Worm (Caenorhabditis elegans) whole organism, young adult: ENCODE results near the gene dyf-4.

Experiments used
- B0019.2 ChIP-seq: fragments of 200-800 bp; sonication (Bioruptor generic); conservative IDR thresholded peaks from 2 replicates; pipeline ENCODE4 v1.3.6; 2022; ENCODE audit warnings: missing genetic modification reagents, missing genetic modification characterization, missing compliant biosample characterization
- B0035.1 ChIP-seq: sonication (generic microtip); optimal IDR thresholded peaks from 2 replicates; lab custom pipeline; 2016; ENCODE audit warnings: missing genetic modification characterization, mild to moderate bottlenecking, missing compliant biosample characterization, missing genotype, missing genetic modification reagents
- C06A6.2 ChIP-seq: fragments of 200-800 bp; sonication (Bioruptor generic); conservative IDR thresholded peaks from 2 replicates; pipeline ENCODE4 v1.3.6; 2022; ENCODE audit warnings: missing genetic modification characterization, missing compliant biosample characterization
- C17E4.6 ChIP-seq: fragments of 200-800 bp; sonication (Bioruptor generic); IDR thresholded peaks from 2 replicates; pipeline ENCODE4 v1.3.6; 2022; ENCODE audit warnings: missing genetic modification reagents, missing genetic modification characterization, missing compliant biosample characterization
- D2030.7 ChIP-seq: fragments of 200-800 bp; sonication (Bioruptor generic); IDR thresholded peaks from 2 replicates; pipeline ENCODE4 v1.3.6; 2022; ENCODE audit warnings: missing genetic modification reagents, missing genetic modification characterization, missing compliant biosample characterization
- F23B12.7 ChIP-seq: sonication (generic microtip); optimal IDR thresholded peaks from 2 replicates; lab custom pipeline; 2017; ENCODE audit warnings: missing genetic modification characterization, mild to moderate bottlenecking, missing compliant biosample characterization, antibody characterized with exemption, moderate library complexity; ENCODE audit not compliant: insufficient read depth
- F37B4.10 ChIP-seq: fragments of 200-800 bp; sonication (Bioruptor generic); IDR thresholded peaks from 2 replicates; pipeline ENCODE4 v1.3.6; 2022; ENCODE audit warnings: missing genetic modification characterization, missing compliant biosample characterization
- F39B2.1 ChIP-seq: fragments of 200-800 bp; sonication (Bioruptor generic); IDR thresholded peaks from 2 replicates; pipeline ENCODE4 v1.3.6; 2022; ENCODE audit warnings: missing genetic modification reagents, missing genetic modification characterization, missing compliant biosample characterization
- F49E8.2 ChIP-seq: sonication (generic microtip); optimal IDR thresholded peaks from 3 replicates; lab custom pipeline; 2017; ENCODE audit warnings: missing genetic modification characterization, mild to moderate bottlenecking, missing compliant biosample characterization, antibody characterized with exemption, moderate library complexity; ENCODE audit not compliant: insufficient read depth
- F57A8.1 ChIP-seq: fragments of 200-800 bp; sonication (Bioruptor generic); optimal IDR thresholded peaks from 2 replicates; lab custom pipeline; 2018; ENCODE audit warnings: mild to moderate bottlenecking, missing genetic modification characterization, moderate library complexity, missing compliant biosample characterization
- T26A5.8 ChIP-seq: sonication (generic microtip); optimal IDR thresholded peaks from 2 replicates; lab custom pipeline; 2016; ENCODE audit warnings: missing genetic modification characterization, missing compliant biosample characterization
- ZK185.1 ChIP-seq: sonication (generic microtip); optimal IDR thresholded peaks from 2 replicates; lab custom pipeline; 2016; ENCODE audit warnings: mild to moderate bottlenecking, missing genetic modification characterization, missing compliant biosample characterization; ENCODE audit not compliant: poor library complexity, severe bottlenecking
- akir-1 ChIP-seq: fragments of 200-800 bp; sonication (Bioruptor generic); optimal IDR thresholded peaks from 2 replicates; lab custom pipeline; 2018; ENCODE audit warnings: mild to moderate bottlenecking, missing genetic modification characterization, moderate library complexity, missing compliant biosample characterization
- ama-1 ChIP-seq, 3 experiments: fragments of 150-350 bp in 1 of 3; sonication (generic microtip) in 2 of 3; optimal IDR thresholded peaks; 2 replicates each; lab custom pipeline; 2014 to 2018; ENCODE audit warnings: missing biosample characterization in 2 of 3, missing genetic modification characterization in 2 of 3, missing genetic modification reagents in 2 of 3
- aptf-3 ChIP-seq: fragments of 200-800 bp; sonication (Bioruptor generic); IDR thresholded peaks from 2 replicates; pipeline ENCODE4 v1.3.6; 2022; ENCODE audit warnings: missing genetic modification characterization, missing compliant biosample characterization
- bed-2 ChIP-seq: fragments of 200-800 bp; sonication (Bioruptor generic); IDR thresholded peaks from 2 replicates; pipeline ENCODE4 v1.3.6; 2022; ENCODE audit warnings: missing genetic modification reagents, missing genetic modification characterization, missing compliant biosample characterization
- cebp-1 ChIP-seq, 2 experiments: fragments of 200-800 bp in 1 of 2; sonication (Bioruptor generic) in 1 of 2; sonication (generic microtip) in 1 of 2; IDR thresholded peaks in 1 of 2; optimal IDR thresholded peaks in 1 of 2; 2 replicates each; pipeline versions ENCODE4 v1.3.6 to Lab custom; 2017 to 2022; ENCODE audit warnings: missing compliant biosample characterization in 2 of 2, missing genetic modification characterization in 2 of 2, mild to moderate bottlenecking in 1 of 2, missing genetic modification reagents in 1 of 2, moderate library complexity in 1 of 2
- ceh-40 ChIP-seq: fragments of 200-800 bp; sonication (Bioruptor generic); IDR thresholded peaks from 2 replicates; pipeline ENCODE4 v1.3.6; 2022; ENCODE audit warnings: missing genetic modification characterization, missing compliant biosample characterization
- him-1 ChIP-seq: sonication (generic microtip); optimal IDR thresholded peaks from 2 replicates; lab custom pipeline; 2016; ENCODE audit warnings: missing genotype, missing genetic modification reagents, missing genetic modification characterization, missing compliant biosample characterization
- hrde-1 ChIP-seq: sonication (generic microtip); optimal IDR thresholded peaks from 2 replicates; lab custom pipeline; 2016; ENCODE audit warnings: missing genetic modification characterization, mild to moderate bottlenecking, missing compliant biosample characterization, moderate library complexity, missing genotype, missing genetic modification reagents, borderline replicate concordance
- lin-35 ChIP-seq, 3 experiments: fragments of 150-350 bp in 2 of 3; sonication (generic microtip) in 1 of 3; optimal IDR thresholded peaks; 2 replicates each; lab custom pipeline; 2014 to 2018; ENCODE audit warnings: missing biosample characterization in 3 of 3, missing genetic modification characterization in 3 of 3, missing genetic modification reagents in 3 of 3
- lin-54 ChIP-seq: fragments of 200-800 bp; sonication (Bioruptor generic); optimal IDR thresholded peaks from 2 replicates; lab custom pipeline; 2018; ENCODE audit warnings: mild to moderate bottlenecking, missing genetic modification characterization, missing compliant biosample characterization
- lsl-1 ChIP-seq: fragments of 200-800 bp; sonication (Bioruptor generic); optimal IDR thresholded peaks from 2 replicates; lab custom pipeline; 2018; ENCODE audit warnings: mild to moderate bottlenecking, missing genetic modification characterization, moderate library complexity, missing compliant biosample characterization
- lsy-27 ChIP-seq: sonication (generic microtip); optimal IDR thresholded peaks from 2 replicates; lab custom pipeline; 2017; ENCODE audit warnings: missing genetic modification characterization, mild to moderate bottlenecking, missing compliant biosample characterization, antibody characterized with exemption, missing genotype, borderline replicate concordance; ENCODE audit not compliant: insufficient read depth
- madf-10 ChIP-seq: sonication (generic microtip); optimal IDR thresholded peaks from 2 replicates; lab custom pipeline; 2016; ENCODE audit warnings: mild to moderate bottlenecking, missing genetic modification characterization, missing compliant biosample characterization
- mel-28 ChIP-seq: sonication (generic microtip); optimal IDR thresholded peaks from 2 replicates; lab custom pipeline; 2016; ENCODE audit warnings: borderline replicate concordance, mild to moderate bottlenecking, missing genetic modification characterization, missing compliant biosample characterization
- mxl-1 ChIP-seq: sonication (generic microtip); optimal IDR thresholded peaks from 2 replicates; lab custom pipeline; 2016; ENCODE audit warnings: missing genetic modification characterization, missing compliant biosample characterization
- nfyb-1 ChIP-seq: fragments of 200-800 bp; sonication (Bioruptor generic); IDR thresholded peaks from 2 replicates; pipeline ENCODE4 v1.3.6; 2022; ENCODE audit warnings: missing genetic modification reagents, missing genetic modification characterization, missing compliant biosample characterization
- nhr-80 ChIP-seq: sonication (generic microtip); optimal IDR thresholded peaks from 2 replicates; lab custom pipeline; 2016; ENCODE audit warnings: missing genetic modification characterization, missing compliant biosample characterization
- pbrm-1 ChIP-seq: fragments of 200-800 bp; sonication (Bioruptor generic); IDR thresholded peaks from 2 replicates; pipeline ENCODE4 v1.3.6; 2022; ENCODE audit warnings: missing genetic modification reagents, missing genetic modification characterization, missing compliant biosample characterization
- snpc-1.3 ChIP-seq: sonication (generic microtip); optimal IDR thresholded peaks from 2 replicates; lab custom pipeline; 2017; ENCODE audit warnings: missing genetic modification characterization, mild to moderate bottlenecking, missing compliant biosample characterization, antibody characterized with exemption, moderate library complexity, missing genotype, missing genetic modification reagents; ENCODE audit not compliant: insufficient read depth
- snpc-3.4 ChIP-seq: sonication (generic microtip); optimal IDR thresholded peaks from 2 replicates; lab custom pipeline; 2017; ENCODE audit warnings: missing genetic modification characterization, mild to moderate bottlenecking, missing compliant biosample characterization, antibody characterized with exemption, moderate library complexity, missing genotype, missing genetic modification reagents
- tbp1 ChIP-seq: fragments of 200-800 bp; sonication (Bioruptor generic); optimal IDR thresholded peaks from 2 replicates; lab custom pipeline; 2018; ENCODE audit warnings: mild to moderate bottlenecking, missing genetic modification characterization, missing compliant biosample characterization
- tlf-1 ChIP-seq: fragments of 200-800 bp; sonication (Bioruptor generic); optimal IDR thresholded peaks from 2 replicates; lab custom pipeline; 2018; ENCODE audit warnings: mild to moderate bottlenecking, missing genetic modification characterization, missing compliant biosample characterization
- ztf-22 ChIP-seq: fragments of 200-800 bp; sonication (Bioruptor generic); optimal IDR thresholded peaks from 2 replicates; lab custom pipeline; 2018; ENCODE audit warnings: mild to moderate bottlenecking, missing genetic modification characterization, moderate library complexity, missing compliant biosample characterization
- ztf-25 ChIP-seq: fragments of 200-800 bp; sonication (Bioruptor generic); IDR thresholded peaks from 2 replicates; pipeline ENCODE4 v1.3.6; 2022; ENCODE audit warnings: missing genetic modification reagents, missing genetic modification characterization, missing compliant biosample characterization
- ztf-26 ChIP-seq: sonication (generic microtip); optimal IDR thresholded peaks from 2 replicates; lab custom pipeline; 2017; ENCODE audit warnings: missing genetic modification characterization, missing compliant biosample characterization

The dyf-4 gene

ce11 chrV:12497725-12498263 is 27.7 kb downstream of the dyf-4 start, which contains the start of the genes W04D2.4 and rbm-25 (continued):
- TF ChIP-seq tlf-1 (GFP tag; lab: Kevin White, UChicago) (no peak), F39B2.1 (GFP tag; lab: Robert Waterston, UW) (no peak), F57A8.1 (no peak), F49E8.2 (no peak), ZK185.1 (tag; lab: Kevin White, UChicago) (peak; percentile 42), lsl-1 (GFP tag; lab: Kevin White, UChicago) (peak; percentile 1), lsy-27 (tag; lab: Kevin White, UChicago) (no peak), cebp-1 (GFP tag; IDR thresholded peaks at IDR 0.05; lab: Robert Waterston, UW) (no peak), cebp-1 (tag; optimal IDR thresholded peaks at IDR 0.05; lab: Kevin White, UChicago) (peak; percentile 67), tbp1 (peak; percentile 24), hrde-1 (tag; lab: Kevin White, UChicago) (no peak), B0019.2 (GFP tag; lab: Robert Waterston, UW) (no peak), ceh-40 (GFP tag; lab: Robert Waterston, UW) (no peak), nhr-80 (tag; lab: Kevin White, UChicago) (no peak), snpc-3.4 (tag; lab: Kevin White, UChicago) (no peak), lin-54 (GFP tag; lab: Kevin White, UChicago) (peak; percentile 38), akir-1 (GFP tag; lab: Kevin White, UChicago) (peak; percentile 2), ztf-25 (GFP tag; lab: Robert Waterston, UW) (no peak), lin-35 (GFP tag; optimal IDR thresholded peaks at IDR 0.05; lab: Kevin White, UChicago) (peak in 1 of 3 experiments; percentile 67), mxl-1 (no peak), pbrm-1 (peak; percentile 63; the same call in 1 of the 2 replicates), madf-10 (tag; lab: Kevin White, UChicago) (no peak), ztf-22 (GFP tag; lab: Kevin White, UChicago) (no peak), ama-1 (optimal IDR thresholded peaks at IDR 0.05; lab: Kevin White, UChicago) (no peak), ama-1 (GFP tag; optimal IDR thresholded peaks at IDR 0.05; lab: Kevin White, UChicago) (no peak), nfyb-1 (GFP tag; lab: Robert Waterston, UW) (no peak), D2030.7 (no peak)

- TF ChIP-seq aptf-3 (GFP tag; lab: Robert Waterston, UW) (no peak), him-1 (no peak), ztf-26 (tag; lab: Kevin White, UChicago) (no peak), T26A5.8 (tag; lab: Kevin White, UChicago) (no peak), ztf-25 (GFP tag; lab: Robert Waterston, UW) (no peak), lin-35 (GFP tag; optimal IDR thresholded peaks at IDR 0.05; lab: Kevin White, UChicago) (no peak), mel-28 (no peak), F57A8.1 (no peak), F23B12.7 (tag; lab: Kevin White, UChicago) (no peak), B0035.1 (tag; lab: Kevin White, UChicago) (no peak), snpc-1.3 (no peak), C17E4.6 (GFP tag; lab: Robert Waterston, UW) (no peak), F37B4.10 (GFP tag; lab: Robert Waterston, UW) (no peak), C06A6.2 (GFP tag; lab: Robert Waterston, UW) (no peak), tbp1 (no peak), bed-2 (GFP tag; lab: Robert Waterston, UW) (no peak)
These were observed 31.0 kb downstream of the dyf-4 start, which contains the start of gene mrps-11 for ce11 chrV:12494522-12494921. mrps-11 (minus strand) TSS chrV:12494622.
